Fruit fly (Drosophila melanogaster) whole organism, embryonic: ENCODE results near the gene dpr14.
A peak's percentile ranks its signal among the peaks of the same experiment; 100 is the strongest.

Experiments
- Blimp-1 ChIP-seq: fragments of 200-800 bp; sonication (Bioruptor generic); optimal IDR thresholded peaks from 3 replicates; lab custom pipeline; 2018; ENCODE audit warnings: missing biosample characterization, missing genetic modification characterization, mild to moderate bottlenecking, moderate library complexity, missing genetic modification reagents
- CG10565 ChIP-seq: fragments of 200-800 bp; sonication (Bioruptor generic); optimal IDR thresholded peaks from 3 replicates; lab custom pipeline; 2016; ENCODE audit warnings: missing biosample characterization, mild to moderate bottlenecking, missing genetic modification characterization
- CG10959 ChIP-seq: fragments of 200-800 bp; sonication (Bioruptor generic); IDR thresholded peaks from 2 replicates; pipeline ENCODE4 v1.3.6; 2022; ENCODE audit warnings: missing biosample characterization, missing genetic modification characterization
- CG1233 ChIP-seq: fragments of 200-800 bp; sonication (Bioruptor generic); optimal IDR thresholded peaks from 4 replicates; lab custom pipeline; 2018; ENCODE audit warnings: missing biosample characterization, mild to moderate bottlenecking, missing genetic modification characterization
- CG12942 ChIP-seq: fragments of 200-800 bp; sonication (Bioruptor generic); optimal IDR thresholded peaks from 3 replicates; lab custom pipeline; 2016; ENCODE audit warnings: missing biosample characterization, missing genetic modification characterization
- CG13424 ChIP-seq: fragments of 200-800 bp; sonication (Bioruptor generic); optimal IDR thresholded peaks from 2 replicates; lab custom pipeline; 2019; ENCODE audit warnings: missing biosample characterization, mild to moderate bottlenecking, missing genetic modification characterization, moderate library complexity
- CG15011 ChIP-seq: fragments of 200-800 bp; sonication (Bioruptor generic); optimal IDR thresholded peaks from 3 replicates; lab custom pipeline; 2018; ENCODE audit warnings: missing biosample characterization, mild to moderate bottlenecking, missing genetic modification characterization
- CG15073 ChIP-seq: fragments of 200-800 bp; sonication (Bioruptor generic); optimal IDR thresholded peaks from 2 replicates; lab custom pipeline; 2016; ENCODE audit warnings: missing biosample characterization, missing genetic modification characterization
- CG16813 ChIP-seq: fragments of 200-800 bp; sonication (Bioruptor generic); IDR thresholded peaks from 3 replicates; pipeline ENCODE4 v1.3.6; 2022; ENCODE audit warnings: missing biosample characterization, missing genetic modification characterization; ENCODE audit not compliant: partially characterized antibody
- CG17802 ChIP-seq: fragments of 200-800 bp; sonication (Bioruptor generic); optimal IDR thresholded peaks from 2 replicates; lab custom pipeline; 2018; ENCODE audit warnings: missing biosample characterization, mild to moderate bottlenecking, missing genetic modification characterization, moderate library complexity
- CG2202 ChIP-seq: fragments of 200-800 bp; sonication (Bioruptor generic); optimal IDR thresholded peaks from 2 replicates; lab custom pipeline; 2018; ENCODE audit warnings: missing biosample characterization, mild to moderate bottlenecking, missing genetic modification characterization
- CG31224 ChIP-seq: fragments of 200-800 bp; sonication (Bioruptor generic); IDR thresholded peaks from 2 replicates; pipeline ENCODE4 v1.3.6; 2022; ENCODE audit warnings: missing biosample characterization, missing genetic modification characterization
- CG33557 ChIP-seq: fragments of 200-800 bp; sonication (Bioruptor generic); optimal IDR thresholded peaks from 2 replicates; lab custom pipeline; 2019; ENCODE audit warnings: missing biosample characterization, mild to moderate bottlenecking, missing genetic modification characterization, moderate library complexity
- CG6791 ChIP-seq: fragments of 200-800 bp; sonication (Bioruptor generic); IDR thresholded peaks from 3 replicates; pipeline ENCODE4 v1.3.6; 2022; ENCODE audit warnings: missing biosample characterization, missing genetic modification characterization; ENCODE audit not compliant: partially characterized antibody
- CG9215 ChIP-seq: fragments of 200-800 bp; sonication (Bioruptor generic); IDR thresholded peaks from 2 replicates; pipeline ENCODE4 v1.3.6; 2022; ENCODE audit warnings: missing biosample characterization, missing genetic modification characterization
- CG9876 ChIP-seq: fragments of 200-800 bp; sonication (Bioruptor generic); optimal IDR thresholded peaks from 2 replicates; lab custom pipeline; 2016; ENCODE audit warnings: missing biosample characterization, missing genetic modification characterization
- Doc3 ChIP-seq: fragments of 200-800 bp; sonication (Bioruptor generic); IDR thresholded peaks from 3 replicates; pipeline ENCODE4 v1.3.6; 2022; ENCODE audit warnings: missing biosample characterization, missing genetic modification characterization; ENCODE audit not compliant: partially characterized antibody
- E2f2 ChIP-seq: fragments of 200-800 bp; sonication (Bioruptor generic); IDR thresholded peaks from 2 replicates; pipeline ENCODE4 v1.3.6; 2022; ENCODE audit warnings: missing biosample characterization, missing genetic modification characterization
- Hr51 ChIP-seq, 2 experiments: fragments of 200-800 bp; sonication (Bioruptor generic); optimal IDR thresholded peaks; 2 replicates in 1 of 2; 3 replicates in 1 of 2; lab custom pipeline; 2016 to 2018; ENCODE audit warnings: missing biosample characterization in 2 of 2, missing genetic modification characterization in 2 of 2, mild to moderate bottlenecking in 1 of 2, moderate library complexity in 1 of 2
- Lhr ChIP-seq: fragments of 200-800 bp; sonication (Bioruptor generic); optimal IDR thresholded peaks from 3 replicates; lab custom pipeline; 2017; ENCODE audit warnings: mild to moderate bottlenecking, missing biosample characterization, missing genetic modification reagents, missing genetic modification characterization
- Nf-YA ChIP-seq: fragments of 200-800 bp; sonication (Bioruptor generic); IDR thresholded peaks from 2 replicates; pipeline ENCODE4 v1.3.6; 2022; ENCODE audit warnings: missing biosample characterization, missing genetic modification characterization
- Optix ChIP-seq: fragments of 200-800 bp; sonication (Bioruptor generic); IDR thresholded peaks from 3 replicates; pipeline ENCODE4 v1.3.6; 2022; ENCODE audit warnings: missing biosample characterization, missing genetic modification characterization
- Ptx1 ChIP-seq: fragments of 200-800 bp; sonication (Bioruptor generic); IDR thresholded peaks from 2 replicates; pipeline ENCODE4 v1.3.6; 2022; ENCODE audit warnings: missing biosample characterization, missing genetic modification characterization
- Sox102F ChIP-seq: fragments of 200-800 bp; sonication (Bioruptor generic); optimal IDR thresholded peaks from 2 replicates; lab custom pipeline; 2018; ENCODE audit warnings: missing biosample characterization, mild to moderate bottlenecking, missing genetic modification characterization, moderate library complexity
- ap ChIP-seq: fragments of 200-800 bp; sonication (Bioruptor generic); IDR thresholded peaks from 2 replicates; pipeline ENCODE4 v1.3.6; 2022; ENCODE audit warnings: missing biosample characterization, missing genetic modification characterization
- az2 ChIP-seq: fragments of 200-800 bp; sonication (Bioruptor generic); optimal IDR thresholded peaks from 3 replicates; lab custom pipeline; 2016; ENCODE audit warnings: missing biosample characterization, missing genetic modification characterization
- cad ChIP-seq: fragments of >200 bp; optimal IDR thresholded peaks from 2 replicates; lab custom pipeline; 2017; ENCODE audit warnings: missing biosample characterization, missing genetic modification characterization
- caup ChIP-seq: fragments of 200-800 bp; sonication (Bioruptor generic); optimal IDR thresholded peaks from 3 replicates; lab custom pipeline; 2017; ENCODE audit warnings: missing biosample characterization, mild to moderate bottlenecking, missing genetic modification characterization, moderate library complexity; ENCODE audit not compliant: severe bottlenecking
- chif ChIP-seq, 2 experiments: fragments of 200-800 bp; sonication (Bioruptor generic); optimal IDR thresholded peaks; 3 replicates each; lab custom pipeline; 2016; ENCODE audit warnings: missing biosample characterization in 2 of 2, missing genetic modification characterization in 2 of 2
- chm ChIP-seq: fragments of 200-800 bp; sonication (Bioruptor generic); IDR thresholded peaks from 2 replicates; pipeline ENCODE4 v1.3.6; 2022; ENCODE audit warnings: missing biosample characterization, missing genetic modification characterization
- corto ChIP-seq: fragments of 200-800 bp; sonication (Bioruptor generic); optimal IDR thresholded peaks from 2 replicates; lab custom pipeline; 2016; ENCODE audit warnings: missing biosample characterization, mild to moderate bottlenecking, missing genetic modification characterization, moderate library complexity
- crc ChIP-seq: fragments of 200-800 bp; sonication (Bioruptor generic); optimal IDR thresholded peaks from 2 replicates; lab custom pipeline; 2016; ENCODE audit warnings: missing biosample characterization, missing genetic modification characterization
- grn ChIP-seq: fragments of 200-800 bp; sonication (Bioruptor generic); optimal IDR thresholded peaks from 3 replicates; lab custom pipeline; 2017; ENCODE audit warnings: missing biosample characterization, missing genetic modification characterization
- gro ChIP-seq: fragments of 200-800 bp; sonication (Bioruptor generic); optimal IDR thresholded peaks from 2 replicates; lab custom pipeline; 2016; ENCODE audit warnings: missing biosample characterization, missing genetic modification characterization
- gt ChIP-seq: fragments of 200-800 bp; sonication (Bioruptor generic); IDR thresholded peaks from 2 replicates; pipeline ENCODE4 v1.3.6; 2022; ENCODE audit warnings: missing biosample characterization, missing genetic modification characterization
- insv ChIP-seq, 2 experiments: fragments of 200-800 bp; sonication (Bioruptor generic); optimal IDR thresholded peaks; 3 replicates each; lab custom pipeline; 2016 to 2018; ENCODE audit warnings: missing biosample characterization in 2 of 2, missing genetic modification characterization in 2 of 2
- lov ChIP-seq, 2 experiments: fragments of 200-800 bp in 1 of 2; fragments of >200 bp in 1 of 2; sonication (Bioruptor generic) in 1 of 2; IDR thresholded peaks in 1 of 2; optimal IDR thresholded peaks in 1 of 2; 2 replicates in 1 of 2; 3 replicates in 1 of 2; pipeline versions ENCODE4 v1.3.6 to Lab custom; 2017 to 2022; ENCODE audit warnings: missing biosample characterization in 1 of 2, missing genetic modification characterization in 1 of 2
- org-1 ChIP-seq: fragments of 200-800 bp; sonication (Bioruptor generic); optimal IDR thresholded peaks from 2 replicates; lab custom pipeline; 2017; ENCODE audit warnings: missing biosample characterization, missing genetic modification characterization
- pum ChIP-seq: fragments of 200-800 bp; sonication (Bioruptor generic); optimal IDR thresholded peaks from 2 replicates; lab custom pipeline; 2016; ENCODE audit warnings: missing biosample characterization, missing genetic modification characterization
- repo ChIP-seq: fragments of 200-800 bp; sonication (Bioruptor generic); optimal IDR thresholded peaks from 2 replicates; lab custom pipeline; 2016; ENCODE audit warnings: missing biosample characterization, missing genetic modification characterization
- schlank ChIP-seq: fragments of 200-800 bp; sonication (Bioruptor generic); optimal IDR thresholded peaks from 2 replicates; lab custom pipeline; 2018; ENCODE audit warnings: missing biosample characterization, mild to moderate bottlenecking, missing genetic modification characterization
- scrt ChIP-seq: fragments of 200-800 bp; sonication (Bioruptor generic); optimal IDR thresholded peaks from 2 replicates; lab custom pipeline; 2018; ENCODE audit warnings: missing biosample characterization, mild to moderate bottlenecking, missing genetic modification characterization, moderate library complexity
- sim ChIP-seq: fragments of 200-800 bp; sonication (Bioruptor generic); IDR thresholded peaks from 2 replicates; pipeline ENCODE4 v1.3.6; 2022; ENCODE audit warnings: missing biosample characterization, missing genetic modification characterization
- sima ChIP-seq: fragments of 200-800 bp; sonication (Bioruptor generic); optimal IDR thresholded peaks from 2 replicates; lab custom pipeline; 2016; ENCODE audit warnings: missing biosample characterization, missing genetic modification characterization
- sr ChIP-seq: fragments of 200-800 bp; sonication (Bioruptor generic); IDR thresholded peaks from 3 replicates; pipeline ENCODE4 v1.3.6; 2022; ENCODE audit warnings: missing biosample characterization, missing genetic modification characterization
- unc-4 ChIP-seq: fragments of 200-800 bp; sonication (Bioruptor generic); IDR thresholded peaks from 2 replicates; pipeline ENCODE4 v1.3.6; 2022; ENCODE audit warnings: missing biosample characterization, missing genetic modification characterization; ENCODE audit not compliant: partially characterized antibody
- vfl ChIP-seq: fragments of 200-800 bp; sonication (Bioruptor generic); optimal IDR thresholded peaks from 2 replicates; lab custom pipeline; 2016; ENCODE audit warnings: missing biosample characterization, missing genetic modification characterization

The dpr14 gene

dm6 chrX:7901153-7902038, 6.7 kb downstream of the dpr14 start, which contains the start of the genes RpS6 and bys (continued):
- TF ChIP-seq org-1 (GFP tag; lab: Kevin White, UChicago): no peak
- TF ChIP-seq sr: 0 out of 3 replicates have a peak, but pooled peaks have one; percentile 37
- TF ChIP-seq CG2202 (tag; lab: Kevin White, UChicago): peak; percentile 14
- TF ChIP-seq repo (GFP tag; lab: Kevin White, UChicago): no peak
- TF ChIP-seq CG10959: no peak
- TF ChIP-seq CG9215 (GFP tag; lab: Robert Waterston, UW): no peak; the same call in 1 of the 2 replicates
- peak; percentile 9; the same call in 1 of the 2 replicates for TF ChIP-seq E2f2
- no peak for TF ChIP-seq corto (GFP tag; lab: Kevin White, UChicago)
- peak; percentile 29 for TF ChIP-seq az2
- peak; percentile 64 for TF ChIP-seq schlank (tag; lab: Kevin White, UChicago)
- TF ChIP-seq Lhr: peak; percentile 14
- peak; percentile 19 for TF ChIP-seq CG33557 (GFP tag; lab: Kevin White, UChicago)
- TF ChIP-seq CG1233 (GFP tag; lab: Kevin White, UChicago): peak; percentile 42
- peak; percentile 87 for TF ChIP-seq CG16813 (GFP tag; lab: Robert Waterston, UW)
- no peak for TF ChIP-seq crc
- TF ChIP-seq CG12942: peak; percentile 9
- peak; percentile 1 for TF ChIP-seq pum (GFP tag; lab: Kevin White, UChicago)
- TF ChIP-seq chif (GFP tag; optimal IDR thresholded peaks at IDR 0.05; lab: Kevin White, UChicago): peak in 1 of 2 experiments; percentile 8
- TF ChIP-seq Doc3 (GFP tag; lab: Robert Waterston, UW): peak; percentile 71; the same call in 2 of the 3 replicates
- TF ChIP-seq CG10565 (GFP tag; lab: Kevin White, UChicago): no peak
- no peak for TF ChIP-seq CG15011 (GFP tag; lab: Kevin White, UChicago)
- 0 out of 2 replicates have a peak, but pooled peaks have one; percentile 23 for TF ChIP-seq sim (GFP tag; lab: Robert Waterston, UW)
- peak; percentile 69 for TF ChIP-seq caup
- peak; percentile 65 for TF ChIP-seq chm (GFP tag; lab: Robert Waterston, UW)
- peak; percentile 73 for TF ChIP-seq unc-4 (GFP tag; lab: Robert Waterston, UW)
- no peak for TF ChIP-seq lov (optimal IDR thresholded peaks at IDR 0.05; lab: Kevin White, UChicago)
- TF ChIP-seq lov (GFP tag; IDR thresholded peaks at IDR 0.05; lab: Robert Waterston, UW): 0 out of 3 replicates have a peak, but pooled peaks have one; percentile 66
- TF ChIP-seq CG13424 (tag; lab: Kevin White, UChicago): peak; percentile 11
- peak; percentile 34 for TF ChIP-seq CG17802 (tag; lab: Kevin White, UChicago)
- no peak for TF ChIP-seq Nf-YA
- no peak for TF ChIP-seq cad (GFP tag; lab: Kevin White, UChicago)
- TF ChIP-seq grn: no peak
- TF ChIP-seq CG31224: 0 out of 2 replicates have a peak, but pooled peaks have one; percentile 32
- TF ChIP-seq vfl (GFP tag; lab: Kevin White, UChicago): no peak
- no peak for TF ChIP-seq insv (GFP tag; optimal IDR thresholded peaks at IDR 0.05; lab: Kevin White, UChicago)
- TF ChIP-seq Sox102F (GFP tag; lab: Kevin White, UChicago): no peak
- no peak for TF ChIP-seq Hr51 (GFP tag; optimal IDR thresholded peaks at IDR 0.05; lab: Kevin White, UChicago)
- TF ChIP-seq scrt: peak; percentile 61
- no peak for TF ChIP-seq CG15073 (GFP tag; lab: Kevin White, UChicago)
- TF ChIP-seq gt: no peak
- TF ChIP-seq gro: peak; percentile 62
- no peak for TF ChIP-seq sima (GFP tag; lab: Kevin White, UChicago)
- no peak for TF ChIP-seq ap (GFP tag; lab: Robert Waterston, UW)
- TF ChIP-seq Optix (GFP tag; lab: Robert Waterston, UW): 0 out of 3 replicates have a peak, but pooled peaks have one; percentile 32
- TF ChIP-seq Blimp-1 (GFP tag; lab: Kevin White, UChicago): no peak
- peak; percentile 33 for TF ChIP-seq Ptx1 (GFP tag; lab: Robert Waterston, UW)
- peak; percentile 6 for TF ChIP-seq CG9876 (GFP tag; lab: Kevin White, UChicago)
- peak; percentile 83 for TF ChIP-seq CG6791 (GFP tag; lab: Robert Waterston, UW)
